Fruit fly (Drosophila melanogaster): ENCODE measurements around the gene Nin.

DNA sequence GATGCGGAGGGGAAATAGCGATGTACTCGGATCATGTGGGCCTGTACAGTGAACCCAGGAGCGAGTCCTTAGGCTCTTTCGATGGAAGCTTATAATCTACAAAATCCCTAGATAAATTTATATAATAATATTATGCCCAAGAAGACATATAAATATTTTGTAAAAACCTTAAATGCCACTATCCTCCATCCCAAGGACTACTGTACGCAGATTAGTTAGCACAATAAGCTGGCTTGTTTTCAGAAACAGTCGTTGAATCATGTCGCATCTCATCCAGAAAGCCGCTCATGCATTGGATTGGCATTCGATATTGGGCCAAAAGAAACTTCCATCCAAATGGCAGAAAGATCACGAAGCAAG, 9.9 kb upstream of the Nin start:
- TF ChIP-seq cic (GFP tag; optimal IDR thresholded peaks at IDR 0.05) (no peak), pad (GFP tag; optimal IDR thresholded peaks at IDR 0.05) (no peak)
